Worm (Caenorhabditis elegans) whole organism, dauer: ENCODE measurements around the gene col-133.

Source experiments
- unc-62 ChIP-seq: sonication (generic microtip); optimal IDR thresholded peaks from 2 replicates; lab custom pipeline; 2017; ENCODE audit warnings: missing biosample characterization, missing genetic modification reagents, missing genetic modification characterization

col-133 gene

ce11 chrIV:14050900-14051299 is 48.3 kb downstream of the col-133 start, which contains the start of gene semo-1:
Gene semo-1 (plus strand): TSS chrIV:14051200.
- TF ChIP-seq unc-62, result no peak

DNA sequence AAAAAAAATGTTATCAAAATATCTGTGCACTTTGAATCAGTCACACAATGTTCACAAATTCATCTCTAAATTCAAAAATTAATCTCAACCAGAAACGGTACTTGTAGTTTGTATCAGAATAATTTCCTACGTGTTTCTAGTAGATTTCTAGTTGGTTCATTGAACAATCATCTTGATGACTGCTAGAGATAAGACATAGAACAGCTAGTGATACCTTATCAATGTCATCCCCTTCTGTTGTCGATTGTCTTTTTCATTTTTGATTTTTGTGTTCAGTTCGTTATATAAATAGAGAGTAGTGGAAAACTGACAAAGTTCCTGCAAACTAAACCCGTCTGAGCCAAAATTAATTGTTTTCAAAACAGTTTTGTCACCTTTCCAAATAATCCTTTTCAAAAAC is 48.7 kb downstream of the col-133 start:
- TF ChIP-seq unc-62, result no peak
